Fruit fly (Drosophila melanogaster) whole organism, adult: ENCODE results near the gene CG12519.

Source experiments
- CG1620 ChIP-seq: fragments of 200-800 bp; sonication (Bioruptor generic); optimal IDR thresholded peaks from 2 replicates; lab custom pipeline; 2016; ENCODE audit warnings: missing biosample characterization, missing genetic modification characterization
- CG33017 ChIP-seq: fragments of 200-800 bp; sonication (Bioruptor generic); optimal IDR thresholded peaks from 2 replicates; lab custom pipeline; 2018; ENCODE audit warnings: missing biosample characterization, mild to moderate bottlenecking, missing genetic modification characterization, moderate library complexity
- CG5204 ChIP-seq: fragments of 200-800 bp; sonication (Bioruptor generic); optimal IDR thresholded peaks from 2 replicates; lab custom pipeline; 2016; ENCODE audit warnings: missing biosample characterization, missing genetic modification characterization
- Crg-1 ChIP-seq: fragments of 200-800 bp; sonication (Bioruptor generic); optimal IDR thresholded peaks from 2 replicates; lab custom pipeline; 2016; ENCODE audit warnings: missing biosample characterization, missing genetic modification characterization
- Mnt ChIP-seq: fragments of 200-800 bp; sonication (Bioruptor generic); optimal IDR thresholded peaks from 2 replicates; lab custom pipeline; 2016; ENCODE audit warnings: missing biosample characterization, mild to moderate bottlenecking, missing genetic modification characterization
- kay ChIP-seq: fragments of 200-800 bp; sonication (Bioruptor generic); peaks from one replicate; lab custom pipeline; 2016; ENCODE audit warnings: missing biosample characterization, missing genetic modification characterization, borderline replicate concordance
- tj ChIP-seq: fragments of 200-800 bp; sonication (Bioruptor generic); optimal IDR thresholded peaks from 3 replicates; lab custom pipeline; 2017; ENCODE audit warnings: missing biosample characterization, mild to moderate bottlenecking, missing genetic modification characterization, moderate library complexity

DNA sequence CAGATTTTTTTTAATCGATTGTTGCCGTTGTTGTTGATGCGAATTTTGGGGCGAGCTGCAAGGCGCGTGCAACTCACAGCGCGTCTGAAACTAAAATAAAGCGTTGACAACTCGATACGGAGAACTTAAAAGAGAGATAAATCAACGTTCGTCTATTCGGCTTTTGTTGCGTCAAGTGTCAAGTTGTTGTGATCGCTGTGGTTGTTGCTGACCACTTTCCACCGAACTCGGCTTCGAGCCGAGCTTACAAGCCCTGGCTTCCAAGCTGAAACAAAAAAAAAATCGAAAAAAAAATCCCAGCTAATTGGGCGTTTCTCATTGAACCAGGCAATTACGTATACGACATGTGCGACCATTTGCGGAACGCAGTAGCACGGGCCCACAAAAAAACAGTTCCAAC is 31.5 kb downstream of the CG12519 start, which contains the start of gene CG9452:
- TF ChIP-seq tj = no peak
- no peak for TF ChIP-seq CG33017
- no peak for TF ChIP-seq Mnt (GFP tag; lab: Kevin White, UChicago)
- no peak for TF ChIP-seq CG5204 (GFP tag; lab: Kevin White, UChicago)
- TF ChIP-seq kay (GFP tag; lab: Kevin White, UChicago) = no peak
- TF ChIP-seq CG1620 = no peak
- no peak for TF ChIP-seq Crg-1 (GFP tag; lab: Kevin White, UChicago)
